Worm (Caenorhabditis elegans): ENCODE results near the gene aipr-1.

DNA sequence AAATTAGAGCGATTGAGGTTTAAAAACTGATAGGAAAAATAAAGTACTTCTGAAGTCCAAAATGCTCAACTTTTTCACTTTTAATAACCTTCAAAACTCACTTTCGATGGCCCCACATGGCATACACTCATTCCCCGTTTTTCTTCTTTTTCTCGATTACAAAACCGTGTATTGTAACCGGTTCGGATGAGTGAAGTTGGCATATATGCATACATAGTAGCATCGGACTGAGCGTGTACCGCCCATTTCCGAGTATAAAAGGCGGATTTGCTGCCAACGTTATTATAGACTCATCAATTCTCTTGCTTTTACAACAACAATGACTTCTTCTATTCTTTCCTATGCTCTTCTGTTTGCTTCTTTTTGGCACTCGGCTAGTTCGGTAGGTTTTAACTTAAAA lies 11.3 kb downstream of the aipr-1 start, which contains the start of gene C56C10.4:
- no peak for TF ChIP-seq unc-39 (tag; optimal IDR thresholded peaks at IDR 0.05)
- no peak for TF ChIP-seq nhr-237 (tag; optimal IDR thresholded peaks at IDR 0.05)
- TF ChIP-seq snpc-1.2 (GFP tag; IDR thresholded peaks at IDR 0.05) = no peak
